Worm (Caenorhabditis elegans) whole organism, mixed stage, embryonic: Measurements from ENCODE around the gene B0222.5.

ENCODE experiments used
- M03D4.4 ChIP-seq: sonication (generic microtip); optimal IDR thresholded peaks from 2 replicates; lab custom pipeline; 2017; ENCODE audit warnings: mild to moderate bottlenecking, missing genetic modification characterization, missing compliant biosample characterization
- bed-3 ChIP-seq: fragments of 200-800 bp; sonication (Bioruptor generic); optimal IDR thresholded peaks from 3 replicates; lab custom pipeline; 2018; ENCODE audit warnings: mild to moderate bottlenecking, missing genetic modification characterization, moderate library complexity, missing compliant biosample characterization
- blmp-1 ChIP-seq: fragments of 150-350 bp; optimal IDR thresholded peaks from 2 replicates; lab custom pipeline; 2014; ENCODE audit warnings: missing biosample characterization, missing genetic modification characterization
- ceh-39 ChIP-seq: fragments of 150-350 bp; optimal IDR thresholded peaks from 2 replicates; lab custom pipeline; 2014; ENCODE audit warnings: missing biosample characterization, missing genetic modification characterization
- ceh-43 ChIP-seq: fragments of 200-800 bp; sonication (Bioruptor generic); optimal IDR thresholded peaks from 2 replicates; lab custom pipeline; 2018; ENCODE audit warnings: mild to moderate bottlenecking, missing genetic modification characterization, moderate library complexity, missing compliant biosample characterization
- ceh-83 ChIP-seq: fragments of 200-800 bp; sonication (Bioruptor generic); optimal IDR thresholded peaks from 2 replicates; lab custom pipeline; 2018; ENCODE audit warnings: mild to moderate bottlenecking, missing genetic modification characterization, missing compliant biosample characterization
- ces-1 ChIP-seq: fragments of 150-350 bp; optimal IDR thresholded peaks from 2 replicates; lab custom pipeline; 2014; ENCODE audit warnings: missing biosample characterization, missing genetic modification reagents, missing genetic modification characterization
- cnd-1 ChIP-seq: fragments of 200-800 bp; sonication (Bioruptor generic); optimal IDR thresholded peaks from 2 replicates; lab custom pipeline; 2018; ENCODE audit warnings: mild to moderate bottlenecking, missing genetic modification characterization, missing compliant biosample characterization
- drap-1 ChIP-seq: fragments of 200-800 bp; sonication (Bioruptor generic); optimal IDR thresholded peaks from 3 replicates; lab custom pipeline; 2018; ENCODE audit warnings: mild to moderate bottlenecking, missing genetic modification characterization, missing compliant biosample characterization
- elt-1 ChIP-seq: sonication (generic microtip); optimal IDR thresholded peaks from 2 replicates; lab custom pipeline; 2017; ENCODE audit warnings: missing genetic modification characterization, mild to moderate bottlenecking, missing compliant biosample characterization, antibody characterized with exemption, moderate library complexity, borderline replicate concordance; ENCODE audit not compliant: insufficient read depth
- elt-3 ChIP-seq: fragments of 150-350 bp; optimal IDR thresholded peaks from 2 replicates; lab custom pipeline; 2014; ENCODE audit warnings: missing biosample characterization, missing genetic modification characterization
- flh-1 ChIP-seq: fragments of 200-800 bp; sonication (Bioruptor generic); optimal IDR thresholded peaks from 2 replicates; lab custom pipeline; 2018; ENCODE audit warnings: mild to moderate bottlenecking, missing genetic modification characterization, moderate library complexity, missing compliant biosample characterization
- ham-2 ChIP-seq: fragments of 200-800 bp; sonication (Bioruptor generic); optimal IDR thresholded peaks from 2 replicates; lab custom pipeline; 2018; ENCODE audit warnings: mild to moderate bottlenecking, missing genetic modification characterization, missing compliant biosample characterization
- hlh-1 ChIP-seq: fragments of 150-350 bp; optimal IDR thresholded peaks from 2 replicates; lab custom pipeline; 2014; ENCODE audit warnings: missing biosample characterization, missing genetic modification reagents, missing genetic modification characterization
- lin-13 ChIP-seq: fragments of 150-350 bp; optimal IDR thresholded peaks from 2 replicates; lab custom pipeline; 2014; ENCODE audit warnings: missing biosample characterization, missing genetic modification characterization
- lsy-2 ChIP-seq: fragments of 150-350 bp; optimal IDR thresholded peaks from 2 replicates; lab custom pipeline; 2014; ENCODE audit warnings: missing biosample characterization, missing genetic modification characterization
- mab-5 ChIP-seq: fragments of 150-350 bp; optimal IDR thresholded peaks from 2 replicates; lab custom pipeline; 2014; ENCODE audit warnings: missing biosample characterization, missing genetic modification characterization
- mep-1 ChIP-seq: fragments of 150-350 bp; optimal IDR thresholded peaks from 2 replicates; lab custom pipeline; 2017; ENCODE audit warnings: missing biosample characterization, missing genetic modification reagents, missing genetic modification characterization, inconsistent platforms
- mls-2 ChIP-seq: sonication (generic microtip); optimal IDR thresholded peaks from 2 replicates; lab custom pipeline; 2016; ENCODE audit warnings: mild to moderate bottlenecking, missing genetic modification characterization, moderate library complexity, missing compliant biosample characterization
- nhr-12 ChIP-seq: fragments of 150-350 bp; optimal IDR thresholded peaks from 2 replicates; lab custom pipeline; 2014; ENCODE audit warnings: missing biosample characterization, missing genetic modification characterization
- nhr-2 ChIP-seq: fragments of 150-350 bp; optimal IDR thresholded peaks from 2 replicates; lab custom pipeline; 2014; ENCODE audit warnings: missing biosample characterization, missing genetic modification characterization
- nhr-237 ChIP-seq: fragments of 150-350 bp; optimal IDR thresholded peaks from 2 replicates; lab custom pipeline; 2014; ENCODE audit warnings: missing biosample characterization, missing genetic modification characterization
- nhr-28 ChIP-seq: fragments of 150-350 bp; optimal IDR thresholded peaks from 2 replicates; lab custom pipeline; 2014; ENCODE audit warnings: missing biosample characterization, missing genetic modification characterization
- pha-4 ChIP-seq: fragments of 150-350 bp; optimal IDR thresholded peaks from 2 replicates; lab custom pipeline; 2018; ENCODE audit warnings: missing biosample characterization, missing genetic modification reagents, missing genetic modification characterization
- sem-2 ChIP-seq: fragments of 200-800 bp; sonication (Bioruptor generic); optimal IDR thresholded peaks from 2 replicates; lab custom pipeline; 2018; ENCODE audit warnings: mild to moderate bottlenecking, missing genetic modification characterization, missing compliant biosample characterization
- snpc-4 ChIP-seq: fragments of 150-350 bp; optimal IDR thresholded peaks from 2 replicates; lab custom pipeline; 2014; ENCODE audit warnings: missing biosample characterization, missing genetic modification characterization
- sptf-1 ChIP-seq: sonication (generic microtip); optimal IDR thresholded peaks from 2 replicates; lab custom pipeline; 2017; ENCODE audit warnings: mild to moderate bottlenecking, missing genetic modification characterization, moderate library complexity, missing compliant biosample characterization
- tbx-8 ChIP-seq: fragments of 200-800 bp; sonication (Bioruptor generic); optimal IDR thresholded peaks from 2 replicates; lab custom pipeline; 2018; ENCODE audit warnings: mild to moderate bottlenecking, missing genetic modification characterization, moderate library complexity, missing compliant biosample characterization
- unc-120 ChIP-seq: sonication (generic microtip); optimal IDR thresholded peaks from 2 replicates; lab custom pipeline; 2017; ENCODE audit warnings: missing genetic modification characterization, missing compliant biosample characterization; ENCODE audit not compliant: poor library complexity, severe bottlenecking
- unc-62 ChIP-seq: fragments of 150-350 bp; optimal IDR thresholded peaks from 2 replicates; lab custom pipeline; 2014; ENCODE audit warnings: missing biosample characterization, missing genetic modification reagents, missing genetic modification characterization
- zip-8 ChIP-seq: fragments of 150-350 bp; optimal IDR thresholded peaks from 2 replicates; lab custom pipeline; 2014; ENCODE audit warnings: missing biosample characterization, missing genetic modification characterization
- ztf-11 ChIP-seq: fragments of 150-350 bp; optimal IDR thresholded peaks from 2 replicates; lab custom pipeline; 2014; ENCODE audit warnings: missing biosample characterization, missing genetic modification characterization

The B0222.5 gene

DNA sequence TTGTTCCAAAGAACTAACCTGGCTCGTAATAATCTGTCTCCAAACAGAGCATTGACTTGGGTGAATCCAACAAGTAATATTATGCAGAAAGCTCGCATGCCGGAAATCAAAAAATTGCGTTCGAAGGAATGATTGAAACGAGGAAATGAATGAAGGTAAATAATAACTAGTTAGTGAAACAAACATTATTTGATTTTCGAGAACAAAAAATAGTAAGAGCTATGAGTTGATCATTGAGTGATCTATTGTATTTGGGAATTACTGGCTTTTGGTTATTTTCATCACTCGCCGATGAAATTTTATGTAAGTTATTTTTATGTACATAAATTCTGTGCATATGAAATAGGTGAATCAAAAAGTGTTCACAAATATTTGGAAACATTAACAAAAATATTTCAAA, at the start of gene B0222.5:
B0222.5 (minus strand) TSS at position 101 of the 400 bp plus-strand sequence.
- no peak for TF ChIP-seq elt-1 (tag; lab: Kevin White, UChicago)
- TF ChIP-seq sem-2 (GFP tag; lab: Kevin White, UChicago) = no peak
- TF ChIP-seq M03D4.4 (tag; lab: Kevin White, UChicago) = no peak
- no peak for TF ChIP-seq nhr-2 (tag; lab: Kevin White, UChicago)
- TF ChIP-seq ham-2 (GFP tag; lab: Kevin White, UChicago) = no peak
- TF ChIP-seq bed-3 (GFP tag; lab: Kevin White, UChicago) = no peak
- no peak for TF ChIP-seq mab-5 (tag; lab: Kevin White, UChicago)
- no peak for TF ChIP-seq nhr-237 (tag; lab: Kevin White, UChicago)
- TF ChIP-seq hlh-1 = no peak
- no peak for TF ChIP-seq ceh-39 (tag; lab: Kevin White, UChicago)
- no peak for TF ChIP-seq nhr-12
- no peak for TF ChIP-seq ztf-11 (tag; lab: Kevin White, UChicago)
- TF ChIP-seq snpc-4 (tag; lab: Kevin White, UChicago) = no peak
- no peak for TF ChIP-seq unc-62
- TF ChIP-seq tbx-8 = no peak

DNA sequence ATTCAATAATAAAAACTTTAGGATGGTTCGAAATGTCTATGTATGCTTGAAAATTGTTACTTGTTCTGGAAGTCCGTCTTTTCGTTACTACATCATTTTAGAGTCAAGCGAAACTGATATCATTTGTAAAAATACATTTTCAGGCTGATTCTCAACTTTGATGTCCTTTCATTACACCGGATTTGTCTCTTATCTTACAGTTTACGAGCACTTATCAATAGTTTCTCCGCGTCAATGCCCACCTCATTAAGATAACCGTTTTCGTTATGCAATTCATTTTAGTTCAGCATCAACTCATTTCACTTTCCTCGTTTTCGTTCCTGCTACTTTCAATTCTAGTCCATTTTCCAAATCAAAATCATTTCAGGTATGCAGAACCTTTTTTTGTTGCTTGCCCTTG, 48.0 kb upstream of the B0222.5 start, which contains the start of gene asp-2:
asp-2 (plus strand) TSS at position 368 of the 400 bp plus-strand sequence.
- TF ChIP-seq ztf-11 (tag; lab: Kevin White, UChicago) (no peak), unc-120 (tag; lab: Kevin White, UChicago) (no peak), flh-1 (GFP tag; lab: Kevin White, UChicago) (no peak), pha-4 (tag; lab: Kevin White, UChicago) (no peak), mep-1 (tag; lab: Kevin White, UChicago) (no peak), zip-8 (tag; lab: Kevin White, UChicago) (no peak)

DNA sequence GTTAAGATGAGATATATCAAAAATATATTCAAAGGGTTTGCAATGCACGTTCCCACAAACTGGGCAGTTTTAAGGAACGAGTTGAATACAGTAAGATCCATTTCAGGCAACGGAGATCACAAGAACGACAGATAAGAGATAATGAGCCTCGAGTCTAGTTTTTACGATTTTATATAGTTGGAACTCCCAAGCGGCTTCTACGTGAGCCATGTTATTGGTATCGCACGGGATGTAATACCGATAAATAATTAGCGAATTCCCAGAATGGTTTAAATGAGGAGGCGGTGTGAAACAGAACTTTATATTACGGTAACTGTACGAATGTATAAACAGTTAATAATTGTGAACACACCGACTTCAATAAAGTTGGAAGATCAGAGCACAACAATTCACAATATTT, 44.2 kb upstream of the B0222.5 start, which contains the start of gene str-177:
str-177 (minus strand) TSS at position 101 of the 400 bp plus-strand sequence.
- TF ChIP-seq mls-2 (tag; lab: Kevin White, UChicago) = no peak
- no peak for TF ChIP-seq sptf-1 (tag; lab: Kevin White, UChicago)
- TF ChIP-seq lsy-2 (tag; lab: Kevin White, UChicago) = no peak
- no peak for TF ChIP-seq lin-13 (tag; lab: Kevin White, UChicago)
- no peak for TF ChIP-seq nhr-12
- TF ChIP-seq ceh-43 (GFP tag; lab: Kevin White, UChicago) = no peak
- no peak for TF ChIP-seq pha-4 (tag; lab: Kevin White, UChicago)
- no peak for TF ChIP-seq nhr-237 (tag; lab: Kevin White, UChicago)
- no peak for TF ChIP-seq cnd-1 (tag; lab: Kevin White, UChicago)
- TF ChIP-seq bed-3 (GFP tag; lab: Kevin White, UChicago) = no peak
- TF ChIP-seq unc-62 = no peak
- TF ChIP-seq elt-1 (tag; lab: Kevin White, UChicago) = no peak
- TF ChIP-seq snpc-4 (tag; lab: Kevin White, UChicago) = no peak
- no peak for TF ChIP-seq nhr-28 (tag; lab: Kevin White, UChicago)
- TF ChIP-seq hlh-1 = no peak
- no peak for TF ChIP-seq tbx-8
- TF ChIP-seq ceh-83 (GFP tag; lab: Kevin White, UChicago) = no peak
- TF ChIP-seq blmp-1 (tag; lab: Kevin White, UChicago) = no peak
- TF ChIP-seq, all 35 proteins: peak for 0

DNA sequence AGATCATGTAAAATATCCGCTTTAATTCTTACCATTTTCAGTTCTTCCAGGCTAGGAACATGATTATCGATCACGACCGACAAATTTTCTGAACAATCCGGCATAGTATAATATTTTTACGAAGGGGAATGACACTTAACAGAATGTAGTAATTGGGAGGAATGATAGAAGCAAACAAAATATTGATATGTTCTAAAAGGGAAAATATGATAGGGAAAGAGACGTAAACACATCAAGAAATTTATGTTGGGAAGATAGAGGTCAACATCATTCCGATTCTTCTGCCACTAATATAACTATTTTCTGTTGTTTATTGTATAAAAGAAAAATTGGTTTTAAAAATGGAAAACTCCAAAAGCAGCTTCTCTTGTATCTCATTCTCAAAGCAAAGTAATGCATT, 42.4 kb upstream of the B0222.5 start, which contains the start of gene C24B5.4:
C24B5.4 (minus strand) TSS at position 206 of the 400 bp plus-strand sequence.
- TF ChIP-seq M03D4.4 (tag; lab: Kevin White, UChicago) (no peak), nhr-2 (tag; lab: Kevin White, UChicago) (no peak), lsy-2 (tag; lab: Kevin White, UChicago) (no peak), drap-1 (GFP tag; lab: Kevin White, UChicago) (no peak), ztf-11 (tag; lab: Kevin White, UChicago) (no peak), unc-62 (no peak), tbx-8 (no peak), elt-3 (no peak), ces-1 (no peak), ceh-83 (GFP tag; lab: Kevin White, UChicago) (no peak), elt-1 (tag; lab: Kevin White, UChicago) (no peak)
